Worm (Caenorhabditis elegans) whole organism, mixed stage, embryonic: ENCODE measurements around the gene F21C10.18.

Source experiments
- bed-3 ChIP-seq: fragments of 200-800 bp; sonication (Bioruptor generic); optimal IDR thresholded peaks from 3 replicates; lab custom pipeline; 2018; ENCODE audit warnings: mild to moderate bottlenecking, missing genetic modification characterization, moderate library complexity, missing compliant biosample characterization
- blmp-1 ChIP-seq: fragments of 150-350 bp; optimal IDR thresholded peaks from 2 replicates; lab custom pipeline; 2014; ENCODE audit warnings: missing biosample characterization, missing genetic modification characterization
- ceh-39 ChIP-seq: fragments of 150-350 bp; optimal IDR thresholded peaks from 2 replicates; lab custom pipeline; 2014; ENCODE audit warnings: missing biosample characterization, missing genetic modification characterization
- ceh-43 ChIP-seq: fragments of 200-800 bp; sonication (Bioruptor generic); optimal IDR thresholded peaks from 2 replicates; lab custom pipeline; 2018; ENCODE audit warnings: mild to moderate bottlenecking, missing genetic modification characterization, moderate library complexity, missing compliant biosample characterization
- ceh-83 ChIP-seq: fragments of 200-800 bp; sonication (Bioruptor generic); optimal IDR thresholded peaks from 2 replicates; lab custom pipeline; 2018; ENCODE audit warnings: mild to moderate bottlenecking, missing genetic modification characterization, missing compliant biosample characterization
- cnd-1 ChIP-seq: fragments of 200-800 bp; sonication (Bioruptor generic); optimal IDR thresholded peaks from 2 replicates; lab custom pipeline; 2018; ENCODE audit warnings: mild to moderate bottlenecking, missing genetic modification characterization, missing compliant biosample characterization
- drap-1 ChIP-seq: fragments of 200-800 bp; sonication (Bioruptor generic); optimal IDR thresholded peaks from 3 replicates; lab custom pipeline; 2018; ENCODE audit warnings: mild to moderate bottlenecking, missing genetic modification characterization, missing compliant biosample characterization
- elt-1 ChIP-seq: sonication (generic microtip); optimal IDR thresholded peaks from 2 replicates; lab custom pipeline; 2017; ENCODE audit warnings: missing genetic modification characterization, mild to moderate bottlenecking, missing compliant biosample characterization, antibody characterized with exemption, moderate library complexity, borderline replicate concordance; ENCODE audit not compliant: insufficient read depth
- elt-3 ChIP-seq: fragments of 150-350 bp; optimal IDR thresholded peaks from 2 replicates; lab custom pipeline; 2014; ENCODE audit warnings: missing biosample characterization, missing genetic modification characterization
- flh-1 ChIP-seq: fragments of 200-800 bp; sonication (Bioruptor generic); optimal IDR thresholded peaks from 2 replicates; lab custom pipeline; 2018; ENCODE audit warnings: mild to moderate bottlenecking, missing genetic modification characterization, moderate library complexity, missing compliant biosample characterization
- ham-2 ChIP-seq: fragments of 200-800 bp; sonication (Bioruptor generic); optimal IDR thresholded peaks from 2 replicates; lab custom pipeline; 2018; ENCODE audit warnings: mild to moderate bottlenecking, missing genetic modification characterization, missing compliant biosample characterization
- lin-13 ChIP-seq: fragments of 150-350 bp; optimal IDR thresholded peaks from 2 replicates; lab custom pipeline; 2014; ENCODE audit warnings: missing biosample characterization, missing genetic modification characterization
- lin-32 ChIP-seq: fragments of 200-800 bp; sonication (Bioruptor generic); optimal IDR thresholded peaks from 2 replicates; lab custom pipeline; 2018; ENCODE audit warnings: mild to moderate bottlenecking, missing genetic modification characterization, missing compliant biosample characterization
- lsy-2 ChIP-seq: fragments of 150-350 bp; optimal IDR thresholded peaks from 2 replicates; lab custom pipeline; 2014; ENCODE audit warnings: missing biosample characterization, missing genetic modification characterization
- mab-5 ChIP-seq: fragments of 150-350 bp; optimal IDR thresholded peaks from 2 replicates; lab custom pipeline; 2014; ENCODE audit warnings: missing biosample characterization, missing genetic modification characterization
- mep-1 ChIP-seq: fragments of 150-350 bp; optimal IDR thresholded peaks from 2 replicates; lab custom pipeline; 2017; ENCODE audit warnings: missing biosample characterization, missing genetic modification reagents, missing genetic modification characterization, inconsistent platforms
- mls-2 ChIP-seq: sonication (generic microtip); optimal IDR thresholded peaks from 2 replicates; lab custom pipeline; 2016; ENCODE audit warnings: mild to moderate bottlenecking, missing genetic modification characterization, moderate library complexity, missing compliant biosample characterization
- nhr-12 ChIP-seq: fragments of 150-350 bp; optimal IDR thresholded peaks from 2 replicates; lab custom pipeline; 2014; ENCODE audit warnings: missing biosample characterization, missing genetic modification characterization
- nhr-2 ChIP-seq: fragments of 150-350 bp; optimal IDR thresholded peaks from 2 replicates; lab custom pipeline; 2014; ENCODE audit warnings: missing biosample characterization, missing genetic modification characterization
- nhr-237 ChIP-seq: fragments of 150-350 bp; optimal IDR thresholded peaks from 2 replicates; lab custom pipeline; 2014; ENCODE audit warnings: missing biosample characterization, missing genetic modification characterization
- nhr-28 ChIP-seq: fragments of 150-350 bp; optimal IDR thresholded peaks from 2 replicates; lab custom pipeline; 2014; ENCODE audit warnings: missing biosample characterization, missing genetic modification characterization
- nhr-76 ChIP-seq: sonication (generic microtip); optimal IDR thresholded peaks from 2 replicates; lab custom pipeline; 2017; ENCODE audit warnings: missing biosample characterization, missing genetic modification characterization
- pha-4 ChIP-seq: fragments of 150-350 bp; optimal IDR thresholded peaks from 2 replicates; lab custom pipeline; 2018; ENCODE audit warnings: missing biosample characterization, missing genetic modification reagents, missing genetic modification characterization
- sem-2 ChIP-seq: fragments of 200-800 bp; sonication (Bioruptor generic); optimal IDR thresholded peaks from 2 replicates; lab custom pipeline; 2018; ENCODE audit warnings: mild to moderate bottlenecking, missing genetic modification characterization, missing compliant biosample characterization
- snpc-4 ChIP-seq: fragments of 150-350 bp; optimal IDR thresholded peaks from 2 replicates; lab custom pipeline; 2014; ENCODE audit warnings: missing biosample characterization, missing genetic modification characterization
- sptf-1 ChIP-seq: sonication (generic microtip); optimal IDR thresholded peaks from 2 replicates; lab custom pipeline; 2017; ENCODE audit warnings: mild to moderate bottlenecking, missing genetic modification characterization, moderate library complexity, missing compliant biosample characterization
- tbx-8 ChIP-seq: fragments of 200-800 bp; sonication (Bioruptor generic); optimal IDR thresholded peaks from 2 replicates; lab custom pipeline; 2018; ENCODE audit warnings: mild to moderate bottlenecking, missing genetic modification characterization, moderate library complexity, missing compliant biosample characterization
- unc-120 ChIP-seq: sonication (generic microtip); optimal IDR thresholded peaks from 2 replicates; lab custom pipeline; 2017; ENCODE audit warnings: missing genetic modification characterization, missing compliant biosample characterization; ENCODE audit not compliant: poor library complexity, severe bottlenecking
- unc-39 ChIP-seq: fragments of 150-350 bp; optimal IDR thresholded peaks from 2 replicates; lab custom pipeline; 2014; ENCODE audit warnings: missing biosample characterization, missing genetic modification characterization
- unc-62 ChIP-seq: fragments of 150-350 bp; optimal IDR thresholded peaks from 2 replicates; lab custom pipeline; 2014; ENCODE audit warnings: missing biosample characterization, missing genetic modification reagents, missing genetic modification characterization
- zip-8 ChIP-seq: fragments of 150-350 bp; optimal IDR thresholded peaks from 2 replicates; lab custom pipeline; 2014; ENCODE audit warnings: missing biosample characterization, missing genetic modification characterization
- ztf-11 ChIP-seq: fragments of 150-350 bp; optimal IDR thresholded peaks from 2 replicates; lab custom pipeline; 2014; ENCODE audit warnings: missing biosample characterization, missing genetic modification characterization

Gene F21C10.18

DNA sequence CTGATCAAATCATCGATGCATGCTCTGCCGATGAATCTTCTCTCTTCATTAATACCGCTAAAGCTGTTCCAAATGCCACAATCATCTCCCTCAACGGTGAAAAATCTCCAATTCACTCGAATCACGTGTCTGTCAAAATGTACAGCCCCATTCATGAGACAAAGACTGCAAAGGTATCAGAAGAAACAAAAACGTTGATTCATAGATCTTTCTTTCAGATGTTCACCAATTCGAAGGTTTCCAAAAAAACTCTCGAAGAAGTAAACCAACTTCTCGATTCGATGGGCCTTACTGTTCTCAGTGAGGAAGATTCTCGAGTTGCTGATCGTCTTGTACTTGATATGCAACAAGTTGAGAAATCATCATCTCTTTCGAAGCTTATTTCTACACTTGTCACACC is 11.6 kb upstream of the F21C10.18 start:
- no peak for TF ChIP-seq sem-2 (GFP tag; lab: Kevin White, UChicago)
- no peak for TF ChIP-seq sptf-1 (tag; lab: Kevin White, UChicago)
- no peak for TF ChIP-seq tbx-8
- TF ChIP-seq ceh-43 = no peak
- no peak for TF ChIP-seq bed-3

DNA sequence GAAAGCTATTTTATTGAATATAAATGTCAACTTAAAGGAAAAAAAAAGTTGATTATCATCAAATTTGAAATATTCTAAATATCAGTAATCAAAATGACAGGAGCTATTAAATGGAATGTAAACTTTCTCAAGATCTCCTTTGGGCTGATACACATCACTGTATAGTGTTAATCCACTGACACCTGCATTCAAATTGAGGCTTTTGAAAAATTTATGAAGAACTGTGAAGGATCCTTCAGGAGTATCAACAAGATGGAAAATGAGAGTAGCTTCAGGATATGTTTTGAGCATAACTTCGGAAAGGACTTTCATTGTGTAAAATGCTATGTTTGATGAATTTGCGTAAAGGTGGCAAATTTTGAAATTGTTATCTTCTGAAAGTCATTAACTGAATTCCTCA is 11.1 kb upstream of the F21C10.18 start:
- TF ChIP-seq elt-1 (tag; lab: Kevin White, UChicago) (no peak), nhr-2 (no peak), zip-8 (tag; lab: Kevin White, UChicago) (no peak), drap-1 (GFP tag; lab: Kevin White, UChicago) (no peak), unc-39 (no peak), lsy-2 (no peak), sem-2 (GFP tag; lab: Kevin White, UChicago) (no peak), ztf-11 (no peak), mab-5 (no peak), nhr-76 (tag; lab: Kevin White, UChicago) (no peak), ham-2 (GFP tag; lab: Kevin White, UChicago) (no peak), bed-3 (no peak), mls-2 (tag; lab: Kevin White, UChicago) (no peak), lin-13 (no peak), ceh-39 (tag; lab: Kevin White, UChicago) (no peak), nhr-12 (no peak), ceh-43 (no peak), nhr-237 (tag; lab: Kevin White, UChicago) (no peak), nhr-28 (tag; lab: Kevin White, UChicago) (no peak), lin-32 (GFP tag; lab: Kevin White, UChicago) (no peak)

DNA sequence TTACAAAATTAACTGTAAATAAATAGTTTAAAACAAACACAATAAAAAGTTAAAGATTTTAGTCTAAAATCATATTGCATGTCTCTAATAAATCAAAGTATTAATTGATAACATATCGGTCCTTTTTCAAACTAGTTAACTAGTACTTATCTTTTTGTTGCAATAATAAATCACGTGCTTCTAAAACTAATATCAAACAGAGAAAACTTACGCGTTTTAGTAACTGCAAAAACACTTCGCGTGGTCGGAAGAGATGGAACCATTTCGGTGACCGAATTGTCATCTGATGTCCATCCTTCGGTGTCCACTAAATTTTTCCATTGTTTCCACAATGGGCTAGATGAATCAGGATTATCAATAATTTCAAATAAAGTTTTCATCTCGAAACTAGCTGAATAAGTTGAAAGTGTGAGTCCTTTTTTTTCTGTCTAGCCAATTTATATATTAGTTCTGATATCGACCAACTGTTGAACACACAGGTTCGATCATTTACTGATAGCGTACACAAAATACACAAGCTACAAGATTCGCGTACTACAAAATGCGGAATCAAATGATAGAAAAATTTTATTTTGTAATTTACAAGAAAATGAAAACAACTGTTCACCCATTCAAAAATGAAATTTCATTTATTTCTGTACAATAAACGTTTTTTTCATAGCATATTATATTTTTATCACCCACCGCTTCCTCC is 9.9 kb upstream of the F21C10.18 start, which contains the start of gene F21C10.9:
Gene F21C10.9, minus strand, starts transcription at position 417 of the 694 bp plus-strand sequence.
- no peak for TF ChIP-seq snpc-4 (tag; lab: Kevin White, UChicago)
- TF ChIP-seq unc-62 (GFP tag; lab: Kevin White, UChicago) = no peak
- TF ChIP-seq elt-1 (tag; lab: Kevin White, UChicago) = no peak
- TF ChIP-seq ceh-83 (GFP tag; lab: Kevin White, UChicago) = no peak
- TF ChIP-seq ztf-11 = no peak
- TF ChIP-seq mep-1 = no peak
- TF ChIP-seq mab-5 = no peak
- no peak for TF ChIP-seq elt-3
- no peak for TF ChIP-seq pha-4 (tag; lab: Kevin White, UChicago)
- TF ChIP-seq ceh-43 = no peak
- no peak for TF ChIP-seq ham-2 (GFP tag; lab: Kevin White, UChicago)
- no peak for TF ChIP-seq sptf-1 (tag; lab: Kevin White, UChicago)
- TF ChIP-seq nhr-237 (tag; lab: Kevin White, UChicago) = no peak
- no peak for TF ChIP-seq lsy-2

DNA sequence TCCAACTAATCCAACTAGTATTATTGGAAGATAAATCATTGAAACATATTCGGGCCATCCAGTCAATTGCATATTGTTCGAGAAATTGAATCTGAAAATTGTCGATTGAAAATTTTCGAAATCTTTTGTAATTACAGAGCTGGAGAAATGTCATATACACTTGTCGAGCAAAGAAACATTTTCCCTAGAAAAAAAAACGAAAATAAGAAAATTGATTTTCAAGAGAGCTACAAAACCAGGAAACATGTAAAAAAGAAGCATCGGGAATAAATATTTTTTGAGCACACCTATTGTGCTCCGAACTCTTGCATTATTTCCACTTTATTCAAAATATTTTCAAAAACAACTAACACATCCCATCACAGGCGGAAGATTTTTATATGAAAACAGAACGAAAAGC is 7.3 kb upstream of the F21C10.18 start, which contains the start of gene frpr-6:
Gene frpr-6, minus strand, starts transcription at position 101 of the 400 bp plus-strand sequence.
- TF ChIP-seq tbx-8 (no peak), unc-120 (tag; lab: Kevin White, UChicago) (no peak), snpc-4 (tag; lab: Kevin White, UChicago) (no peak), pha-4 (tag; lab: Kevin White, UChicago) (no peak), flh-1 (no peak), unc-39 (no peak), ceh-39 (tag; lab: Kevin White, UChicago) (no peak), cnd-1 (tag; lab: Kevin White, UChicago) (no peak), sptf-1 (tag; lab: Kevin White, UChicago) (no peak), nhr-12 (no peak), mep-1 (no peak)

DNA sequence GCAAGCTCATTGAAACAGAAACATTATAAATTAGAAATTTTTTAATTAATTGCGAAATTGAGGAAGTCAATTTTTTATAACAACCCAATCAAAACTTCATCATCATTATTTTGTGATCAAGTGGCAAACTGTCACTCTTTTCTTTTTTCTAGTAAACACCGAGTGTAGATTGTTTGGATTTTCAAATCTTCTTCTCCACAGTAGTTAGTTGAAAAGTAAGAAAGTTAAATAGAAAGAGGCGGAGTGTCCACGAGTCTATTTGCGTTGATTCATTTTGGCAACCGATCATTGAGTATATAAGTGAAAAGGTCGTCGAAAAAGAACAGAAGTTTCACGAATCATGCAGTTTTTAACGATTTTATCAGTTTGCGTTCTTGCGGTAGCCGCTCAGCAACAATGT is 962 bp downstream of the F21C10.18 start, which contains the start of gene pqn-31:
Gene pqn-31, plus strand, starts transcription at position 301 of the 400 bp plus-strand sequence.
- no peak for TF ChIP-seq snpc-4 (tag; lab: Kevin White, UChicago)
- TF ChIP-seq blmp-1 = no peak
- no peak for TF ChIP-seq ceh-43
- no peak for TF ChIP-seq drap-1 (GFP tag; lab: Kevin White, UChicago)
- TF ChIP-seq flh-1 = no peak
- TF ChIP-seq unc-39 = no peak
- TF ChIP-seq nhr-28 (tag; lab: Kevin White, UChicago) = no peak
- TF ChIP-seq pha-4 (tag; lab: Kevin White, UChicago) = no peak
